ENCODE assay signal across 1 fruit fly cellular context in the genomic region with DNA sequence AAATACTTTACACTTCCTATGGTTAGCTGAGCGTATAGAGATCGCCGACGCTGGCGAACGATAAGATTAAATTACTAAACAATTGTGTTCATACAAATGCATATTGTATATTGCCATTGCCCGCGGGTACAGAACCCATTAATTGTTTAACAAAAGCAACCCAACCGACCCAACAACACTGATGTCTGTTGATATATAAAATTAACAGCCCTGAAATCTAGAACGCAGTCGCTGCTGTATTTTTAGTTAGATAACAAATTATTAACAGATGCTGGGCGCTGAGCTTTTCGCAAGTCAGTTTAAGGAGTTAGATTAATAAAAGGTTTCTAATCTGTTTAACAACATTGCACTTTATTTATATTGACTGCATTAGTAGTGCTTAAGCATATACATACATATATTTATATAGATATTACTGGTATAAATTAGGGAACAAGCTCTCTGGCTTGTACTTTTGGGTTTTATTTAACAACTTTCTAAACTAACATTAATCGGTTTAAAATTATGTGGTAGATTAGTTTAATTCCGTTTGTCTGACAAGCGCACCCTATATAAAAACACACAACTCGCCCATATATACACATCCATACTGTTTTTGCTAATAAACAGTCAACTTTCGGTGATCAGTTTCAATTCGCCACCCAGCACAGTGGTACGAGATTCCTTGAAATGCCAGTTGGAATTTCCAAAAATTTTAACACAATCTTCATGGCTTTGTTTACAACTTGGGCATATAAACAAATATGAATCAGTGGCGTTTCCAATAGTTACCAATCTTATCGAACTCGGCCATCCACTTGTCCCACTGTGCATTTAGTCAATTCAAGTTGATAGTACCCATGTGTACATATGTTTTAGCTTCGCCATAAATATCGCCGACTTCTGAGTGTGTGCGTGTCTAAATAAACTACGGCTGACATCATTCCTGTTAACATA.
TF ChIP-seq lines count a peak whose summit lies in the region.

No protein-coding gene starts in this region.

TF ChIP-seq in whole organism, embryonic, 481 proteins besides CTCF, POLR2A, EP300 and RAD21 (continued from another document and continues in another):
- peak; percentile 30 for TF ChIP-seq CG8089 (GFP tag; optimal IDR thresholded peaks at IDR 0.05; lab: Kevin White, UChicago)
- TF ChIP-seq CG34376 (GFP tag; optimal IDR thresholded peaks at IDR 0.05; lab: Kevin White, UChicago) = peak; percentile 91
- peak; percentile 74; the same call in 1 of the 3 replicates for TF ChIP-seq sr (GFP tag; IDR thresholded peaks at IDR 0.05; lab: Robert Waterston, UW)
- peak; percentile 66 for TF ChIP-seq Hey (tag; optimal IDR thresholded peaks at IDR 0.05; lab: Kevin White, UChicago)
- TF ChIP-seq Ets65A (GFP tag; lab: Kevin White, UChicago) = peak; percentile 98
- TF ChIP-seq ssp (GFP tag; IDR thresholded peaks at IDR 0.05; lab: Robert Waterston, UW) = peak; percentile 74
- TF ChIP-seq tin (GFP tag; optimal IDR thresholded peaks at IDR 0.05; lab: Kevin White, UChicago) = peak; percentile 89
- TF ChIP-seq eve (GFP tag; optimal IDR thresholded peaks at IDR 0.05; lab: Kevin White, UChicago) = no peak
- peak; percentile 84; the same call in 2 of the 3 replicates for TF ChIP-seq C15 (GFP tag; IDR thresholded peaks at IDR 0.05; lab: Robert Waterston, UW)
- peak; percentile 18 for TF ChIP-seq CG31388 (GFP tag; optimal IDR thresholded peaks at IDR 0.05; lab: Kevin White, UChicago)
- TF ChIP-seq CG15696 (tag; optimal IDR thresholded peaks at IDR 0.05; lab: Kevin White, UChicago) = peak; percentile 38
- no peak for TF ChIP-seq fru (optimal IDR thresholded peaks at IDR 0.05; lab: Kevin White, UChicago)
- TF ChIP-seq cg (GFP tag; optimal IDR thresholded peaks at IDR 0.05; lab: Kevin White, UChicago) = peak; percentile 5
- TF ChIP-seq aop (GFP tag; IDR thresholded peaks at IDR 0.05; lab: Robert Waterston, UW) = 0 out of 2 replicates have a peak, but pooled peaks have one; percentile 24
- TF ChIP-seq org-1 (GFP tag; optimal IDR thresholded peaks at IDR 0.05; lab: Kevin White, UChicago) = peak; percentile 87
- peak; percentile 79; the same call in 2 of the 3 replicates for TF ChIP-seq ken (GFP tag; IDR thresholded peaks at IDR 0.05; lab: Robert Waterston, UW)
- peak; percentile 35; the same call in 1 of the 2 replicates for TF ChIP-seq inv (GFP tag; IDR thresholded peaks at IDR 0.05; lab: Robert Waterston, UW; ENCODE audit: partially characterized antibody)
- TF ChIP-seq Xrp1 (GFP tag; IDR thresholded peaks at IDR 0.05; lab: Robert Waterston, UW) = peak; percentile 90
- TF ChIP-seq CG6813 (GFP tag; optimal IDR thresholded peaks at IDR 0.05; lab: Kevin White, UChicago) = peak; percentile 89
- TF ChIP-seq Tbp (GFP tag; optimal IDR thresholded peaks at IDR 0.05; lab: Kevin White, UChicago) = no peak
- TF ChIP-seq CG8924 (tag; optimal IDR thresholded peaks at IDR 0.05; lab: Kevin White, UChicago) = peak; percentile 77
- peak; percentile 92 for TF ChIP-seq Gug (GFP tag; IDR thresholded peaks at IDR 0.05; lab: Robert Waterston, UW)
- peak; percentile 73 for TF ChIP-seq CG32767 (GFP tag; IDR thresholded peaks at IDR 0.05; lab: Robert Waterston, UW)
- peak; percentile 90 for TF ChIP-seq Dad (GFP tag; optimal IDR thresholded peaks at IDR 0.05; lab: Kevin White, UChicago)
- TF ChIP-seq Abd-B (GFP tag; optimal IDR thresholded peaks at IDR 0.05; lab: Kevin White, UChicago) = peak; percentile 83
- no peak for TF ChIP-seq Dp (GFP tag; optimal IDR thresholded peaks at IDR 0.05; lab: Kevin White, UChicago)
- TF ChIP-seq zen2 (GFP tag; IDR thresholded peaks at IDR 0.05; lab: Robert Waterston, UW; ENCODE audit: partially characterized antibody) = no peak
- peak; percentile 76 for TF ChIP-seq CG14667 (GFP tag; IDR thresholded peaks at IDR 0.05; lab: Robert Waterston, UW)
- TF ChIP-seq CG14965 (GFP tag; optimal IDR thresholded peaks at IDR 0.05; lab: Kevin White, UChicago; ENCODE audit: borderline replicate concordance) = peak; percentile 26
- TF ChIP-seq wek (GFP tag; optimal IDR thresholded peaks at IDR 0.05; lab: Kevin White, UChicago) = peak; percentile 65
- peak; percentile 95 for TF ChIP-seq Meics (GFP tag; optimal IDR thresholded peaks at IDR 0.05; lab: Kevin White, UChicago)
- TF ChIP-seq CG13287 (GFP tag; IDR thresholded peaks at IDR 0.05; lab: Robert Waterston, UW; ENCODE audit: partially characterized antibody) = no peak
- peak; percentile 86 for TF ChIP-seq CG6683 (GFP tag; optimal IDR thresholded peaks at IDR 0.05; lab: Kevin White, UChicago)
- TF ChIP-seq CG16863 (GFP tag; optimal IDR thresholded peaks at IDR 0.05; lab: Kevin White, UChicago) = peak; percentile 72
- TF ChIP-seq CG12942 (GFP tag; optimal IDR thresholded peaks at IDR 0.05; lab: Kevin White, UChicago) = peak; percentile 73
- TF ChIP-seq crc (GFP tag; optimal IDR thresholded peaks at IDR 0.05; lab: Kevin White, UChicago) = peak; percentile 92
- TF ChIP-seq B-H1 (GFP tag; IDR thresholded peaks at IDR 0.05; lab: Robert Waterston, UW) = peak; percentile 89
- peak; percentile 64 for TF ChIP-seq da (GFP tag; optimal IDR thresholded peaks at IDR 0.05; lab: Kevin White, UChicago)
- TF ChIP-seq Bdp1 (GFP tag; optimal IDR thresholded peaks at IDR 0.05; lab: Kevin White, UChicago) = peak; percentile 72
- no peak for TF ChIP-seq dan (GFP tag; IDR thresholded peaks at IDR 0.05; lab: Robert Waterston, UW)
- no peak for TF ChIP-seq CG17912 (GFP tag; optimal IDR thresholded peaks at IDR 0.05; lab: Kevin White, UChicago)
- TF ChIP-seq Nf-YA (GFP tag; IDR thresholded peaks at IDR 0.05; lab: Robert Waterston, UW) = peak; percentile 79
- TF ChIP-seq Oaz (GFP tag; IDR thresholded peaks at IDR 0.05; lab: Robert Waterston, UW) = peak; percentile 68
- peak; percentile 72 for TF ChIP-seq sens-2 (GFP tag; IDR thresholded peaks at IDR 0.05; lab: Robert Waterston, UW)
- TF ChIP-seq Aef1 (GFP tag; IDR thresholded peaks at IDR 0.05; lab: Robert Waterston, UW) = peak; percentile 92
- peak; percentile 77 for TF ChIP-seq Myb (GFP tag; optimal IDR thresholded peaks at IDR 0.05; lab: Kevin White, UChicago)
- TF ChIP-seq so (GFP tag; IDR thresholded peaks at IDR 0.05; lab: Robert Waterston, UW) = peak; percentile 87; the same call in 2 of the 3 replicates
- TF ChIP-seq hth (optimal IDR thresholded peaks at IDR 0.05; lab: Kevin White, UChicago) = no peak
- TF ChIP-seq mld (GFP tag; IDR thresholded peaks at IDR 0.05; lab: Robert Waterston, UW; ENCODE audit: partially characterized antibody) = no peak
- 0 out of 2 replicates have a peak, but pooled peaks have one; percentile 28 for TF ChIP-seq nerfin-2 (GFP tag; IDR thresholded peaks at IDR 0.05; lab: Robert Waterston, UW; ENCODE audit: partially characterized antibody)
- peak; percentile 74 for TF ChIP-seq ara (GFP tag; IDR thresholded peaks at IDR 0.05; lab: Robert Waterston, UW)
- peak; percentile 70 for TF ChIP-seq grn (GFP tag; optimal IDR thresholded peaks at IDR 0.05; lab: Kevin White, UChicago)
- peak; percentile 82 for TF ChIP-seq Six4 (GFP tag; optimal IDR thresholded peaks at IDR 0.05; lab: Kevin White, UChicago)
- TF ChIP-seq az2 (GFP tag; optimal IDR thresholded peaks at IDR 0.05; lab: Kevin White, UChicago) = peak; percentile 74
- TF ChIP-seq Adf1 (GFP tag; IDR thresholded peaks at IDR 0.05; lab: Robert Waterston, UW) = peak; percentile 69
- peak; percentile 82 for TF ChIP-seq disco-r (GFP tag; optimal IDR thresholded peaks at IDR 0.05; lab: Kevin White, UChicago)
- peak; percentile 83 for TF ChIP-seq esg (GFP tag; conservative IDR thresholded peaks at IDR 0.05; lab: Robert Waterston, UW)
- peak; percentile 72 to 94 for TF ChIP-seq chif (GFP tag; optimal IDR thresholded peaks at IDR 0.05; lab: Kevin White, UChicago)
- peak; percentile 72 for TF ChIP-seq CG18476 (GFP tag; optimal IDR thresholded peaks at IDR 0.05; lab: Kevin White, UChicago)
- peak; percentile 92 for TF ChIP-seq BtbVII (GFP tag; optimal IDR thresholded peaks at IDR 0.05; lab: Kevin White, UChicago)
- peak; percentile 93 for TF ChIP-seq CG11247 (GFP tag; IDR thresholded peaks at IDR 0.05; lab: Robert Waterston, UW)
- no peak for TF ChIP-seq dmrt99B (tag; optimal IDR thresholded peaks at IDR 0.05; lab: Kevin White, UChicago)
- peak; percentile 68 for TF ChIP-seq CG18011 (GFP tag; optimal IDR thresholded peaks at IDR 0.05; lab: Kevin White, UChicago)
- peak; percentile 73 for TF ChIP-seq Hmx (GFP tag; optimal IDR thresholded peaks at IDR 0.05; lab: Kevin White, UChicago)
- TF ChIP-seq corto (GFP tag; optimal IDR thresholded peaks at IDR 0.05; lab: Kevin White, UChicago) = peak; percentile 96
- peak; percentile 87 to 93 for TF ChIP-seq Pdp1 (GFP tag; optimal IDR thresholded peaks at IDR 0.05; lab: Kevin White, UChicago)
- TF ChIP-seq CG10147 (GFP tag; optimal IDR thresholded peaks at IDR 0.05; lab: Kevin White, UChicago) = peak; percentile 84
- peak; percentile 78 for TF ChIP-seq Bteb2 (GFP tag; optimal IDR thresholded peaks at IDR 0.05; lab: Kevin White, UChicago)
- TF ChIP-seq mam (GFP tag; optimal IDR thresholded peaks at IDR 0.05; lab: Kevin White, UChicago) = peak; percentile 94
- TF ChIP-seq Sin3A (optimal IDR thresholded peaks at IDR 0.05; lab: Kevin White, UChicago) = no peak
- peak; percentile 88 for TF ChIP-seq CG11696 (GFP tag; IDR thresholded peaks at IDR 0.05; lab: Robert Waterston, UW)
- peak; percentile 91 for TF ChIP-seq tgo (GFP tag; IDR thresholded peaks at IDR 0.05; lab: Robert Waterston, UW)
- no peak for TF ChIP-seq CG2129 (GFP tag; IDR thresholded peaks at IDR 0.05; lab: Robert Waterston, UW; ENCODE audit: partially characterized antibody)
- TF ChIP-seq CG12769 (tag; optimal IDR thresholded peaks at IDR 0.05; lab: Kevin White, UChicago) = peak; percentile 94
- TF ChIP-seq CG12104 (GFP tag; optimal IDR thresholded peaks at IDR 0.05; lab: Kevin White, UChicago) = peak; percentile 76
- TF ChIP-seq CG7987 (GFP tag; optimal IDR thresholded peaks at IDR 0.05; lab: Kevin White, UChicago) = peak; percentile 92
- peak; percentile 86 for TF ChIP-seq p53 (GFP tag; optimal IDR thresholded peaks at IDR 0.05; lab: Kevin White, UChicago)
- TF ChIP-seq Trl (optimal IDR thresholded peaks at IDR 0.05; lab: Kevin White, UChicago) = no peak
- peak; percentile 96 for TF ChIP-seq Trl (GFP tag; optimal IDR thresholded peaks at IDR 0.05; lab: Kevin White, UChicago)
- TF ChIP-seq luna (GFP tag; optimal IDR thresholded peaks at IDR 0.05; lab: Kevin White, UChicago) = peak; percentile 93
- no peak for TF ChIP-seq abd-A (tag; optimal IDR thresholded peaks at IDR 0.05; lab: Kevin White, UChicago)
- TF ChIP-seq Dek (tag; optimal IDR thresholded peaks at IDR 0.05; lab: Kevin White, UChicago) = peak; percentile 83
- TF ChIP-seq en (GFP tag; optimal IDR thresholded peaks at IDR 0.05; lab: Kevin White, UChicago) = peak; percentile 70
- TF ChIP-seq MBD-R2 (GFP tag; IDR thresholded peaks at IDR 0.05; lab: Robert Waterston, UW) = peak; percentile 88
- TF ChIP-seq CG4404 (GFP tag; IDR thresholded peaks at IDR 0.05; lab: Robert Waterston, UW) = peak; percentile 70
- peak; percentile 86 for TF ChIP-seq kay (GFP tag; optimal IDR thresholded peaks at IDR 0.05; lab: Kevin White, UChicago)
- peak; percentile 95 for TF ChIP-seq Hmr (GFP tag; optimal IDR thresholded peaks at IDR 0.05; lab: Kevin White, UChicago)
- TF ChIP-seq exex (tag; optimal IDR thresholded peaks at IDR 0.05; lab: Kevin White, UChicago) = peak; percentile 86
- TF ChIP-seq CG9817 (tag; optimal IDR thresholded peaks at IDR 0.05; lab: Kevin White, UChicago) = peak; percentile 90
- TF ChIP-seq CG9609 (GFP tag; optimal IDR thresholded peaks at IDR 0.05; lab: Kevin White, UChicago) = peak; percentile 73
- peak; percentile 90 for TF ChIP-seq CHES-1-like (GFP tag; optimal IDR thresholded peaks at IDR 0.05; lab: Kevin White, UChicago)
- TF ChIP-seq cato (GFP tag; optimal IDR thresholded peaks at IDR 0.05; lab: Kevin White, UChicago; ENCODE audit: borderline replicate concordance) = no peak
- peak; percentile 90 for TF ChIP-seq CG31224 (GFP tag; IDR thresholded peaks at IDR 0.05; lab: Robert Waterston, UW)
- TF ChIP-seq trem (tag; optimal IDR thresholded peaks at IDR 0.05; lab: Kevin White, UChicago) = peak; percentile 45
- TF ChIP-seq Stat92E (GFP tag; optimal IDR thresholded peaks at IDR 0.05; lab: Kevin White, UChicago) = no peak
- TF ChIP-seq Hand (GFP tag; optimal IDR thresholded peaks at IDR 0.05; lab: Kevin White, UChicago) = peak; percentile 67
- TF ChIP-seq CG3726 (GFP tag; IDR thresholded peaks at IDR 0.05; lab: Robert Waterston, UW) = peak; percentile 86
- peak; percentile 97 for TF ChIP-seq vvl (GFP tag; IDR thresholded peaks at IDR 0.05; lab: Robert Waterston, UW)
- TF ChIP-seq CG3407 (GFP tag; optimal IDR thresholded peaks at IDR 0.05; lab: Kevin White, UChicago) = no peak
- peak; percentile 39; the same call in 1 of the 2 replicates for TF ChIP-seq dimm (GFP tag; IDR thresholded peaks at IDR 0.05; lab: Robert Waterston, UW)
- TF ChIP-seq sob (GFP tag; IDR thresholded peaks at IDR 0.05; lab: Robert Waterston, UW) = peak; percentile 95
- peak; percentile 96 for TF ChIP-seq Ada2b (GFP tag; IDR thresholded peaks at IDR 0.05; lab: Robert Waterston, UW)
- TF ChIP-seq nom (GFP tag; optimal IDR thresholded peaks at IDR 0.05; lab: Kevin White, UChicago) = no peak
- TF ChIP-seq h (optimal IDR thresholded peaks at IDR 0.05; lab: Kevin White, UChicago) = no peak
- TF ChIP-seq wor (GFP tag; IDR thresholded peaks at IDR 0.05; lab: Robert Waterston, UW) = peak; percentile 48; the same call in 1 of the 2 replicates
- TF ChIP-seq CG7839 (tag; optimal IDR thresholded peaks at IDR 0.05; lab: Kevin White, UChicago) = peak; percentile 92
- TF ChIP-seq Usf (GFP tag; optimal IDR thresholded peaks at IDR 0.05; lab: Kevin White, UChicago) = peak; percentile 3
- peak; percentile 77 for TF ChIP-seq CG17385 (GFP tag; optimal IDR thresholded peaks at IDR 0.05; lab: Kevin White, UChicago)
- TF ChIP-seq CG14860 (GFP tag; IDR thresholded peaks at IDR 0.05; lab: Robert Waterston, UW; ENCODE audit: partially characterized antibody) = no peak
- no peak; the same call in 1 of the 2 replicates for TF ChIP-seq bbx (GFP tag; IDR thresholded peaks at IDR 0.05; lab: Robert Waterston, UW; ENCODE audit: partially characterized antibody)
- peak; percentile 85 for TF ChIP-seq ase (GFP tag; IDR thresholded peaks at IDR 0.05; lab: Robert Waterston, UW)
- TF ChIP-seq lov (optimal IDR thresholded peaks at IDR 0.05; lab: Kevin White, UChicago) = no peak
- peak; percentile 43; the same call in 1 of the 3 replicates for TF ChIP-seq lov (GFP tag; IDR thresholded peaks at IDR 0.05; lab: Robert Waterston, UW)
- peak; percentile 74 for TF ChIP-seq CG6654 (GFP tag; optimal IDR thresholded peaks at IDR 0.05; lab: Kevin White, UChicago)
- peak; percentile 78 for TF ChIP-seq CG18262 (tag; optimal IDR thresholded peaks at IDR 0.05; lab: Kevin White, UChicago)
- no peak for TF ChIP-seq prd (optimal IDR thresholded peaks at IDR 0.05; lab: Kevin White, UChicago)
- peak; percentile 92 for TF ChIP-seq prd (GFP tag; IDR thresholded peaks at IDR 0.05; lab: Robert Waterston, UW)
